Worm (Caenorhabditis elegans) whole organism, L1 larva: ENCODE measurements around the gene C50E3.12.

Source experiments
- C04F5.9 ChIP-seq: sonication (generic microtip); optimal IDR thresholded peaks from 2 replicates; lab custom pipeline; 2016; ENCODE audit warnings: missing genetic modification characterization, missing compliant biosample characterization
- C16A3.4 ChIP-seq: fragments of 150-350 bp; optimal IDR thresholded peaks from 2 replicates; lab custom pipeline; 2014; ENCODE audit warnings: missing biosample characterization, missing genetic modification characterization
- F16B12.6 ChIP-seq: fragments of 150-350 bp; optimal IDR thresholded peaks from 2 replicates; lab custom pipeline; 2014; ENCODE audit warnings: missing biosample characterization, missing genetic modification characterization
- Y116A8C.19 ChIP-seq: sonication (generic microtip); optimal IDR thresholded peaks from 2 replicates; lab custom pipeline; 2016; ENCODE audit warnings: missing compliant biosample characterization, missing genetic modification characterization, borderline replicate concordance
- alr-1 ChIP-seq: fragments of 200-800 bp; sonication (Bioruptor generic); optimal IDR thresholded peaks from 2 replicates; lab custom pipeline; 2018; ENCODE audit warnings: borderline replicate concordance, mild to moderate bottlenecking, missing genetic modification characterization, missing compliant biosample characterization
- aly-2 ChIP-seq: fragments of 150-350 bp; optimal IDR thresholded peaks from 2 replicates; lab custom pipeline; 2014; ENCODE audit warnings: missing biosample characterization, missing genetic modification characterization
- ceh-82 ChIP-seq, 3 experiments: fragments of 150-350 bp in 1 of 3; sonication (generic microtip) in 2 of 3; optimal IDR thresholded peaks; 2 replicates each; lab custom pipeline; 2014 to 2017; ENCODE audit warnings: missing biosample characterization in 3 of 3, missing genetic modification characterization in 3 of 3
- ceh-90 ChIP-seq: sonication (generic microtip); optimal IDR thresholded peaks from 2 replicates; lab custom pipeline; 2016; ENCODE audit warnings: missing genetic modification characterization, missing compliant biosample characterization
- dpl-1 ChIP-seq, 3 experiments: fragments of 150-350 bp in 2 of 3; sonication (generic microtip) in 1 of 3; optimal IDR thresholded peaks; 2 replicates each; lab custom pipeline; 2014 to 2017; ENCODE audit warnings: missing biosample characterization in 3 of 3, missing genetic modification characterization in 3 of 3, missing genetic modification reagents in 3 of 3
- efl-1 ChIP-seq, 4 experiments: fragments of 150-350 bp; optimal IDR thresholded peaks in 3 of 4; peaks in 1 of 4; 1 replicate in 1 of 4; 2 replicates in 3 of 4; lab custom pipeline; 2014; ENCODE audit warnings: missing biosample characterization in 2 of 4, missing genetic modification characterization in 2 of 4, missing genetic modification reagents in 2 of 4
- egl-13 ChIP-seq: sonication (generic microtip); optimal IDR thresholded peaks from 2 replicates; lab custom pipeline; 2016; ENCODE audit warnings: missing genotype, missing genetic modification reagents, missing genetic modification characterization, missing compliant biosample characterization
- elt-2 ChIP-seq: sonication (generic microtip); optimal IDR thresholded peaks from 2 replicates; lab custom pipeline; 2016; ENCODE audit warnings: missing genetic modification characterization, mild to moderate bottlenecking, inconsistent platforms, missing compliant biosample characterization, missing genetic modification reagents
- ets-5 ChIP-seq: fragments of 200-800 bp; sonication (Bioruptor generic); IDR thresholded peaks from 2 replicates; pipeline ENCODE4 v1.3.6; 2022; ENCODE audit warnings: missing genetic modification characterization, missing compliant biosample characterization
- fkh-10 ChIP-seq: sonication (generic microtip); optimal IDR thresholded peaks from 2 replicates; lab custom pipeline; 2017; ENCODE audit warnings: missing biosample characterization, missing genetic modification reagents, missing genetic modification characterization
- grh-1 ChIP-seq: fragments of 200-800 bp; sonication (Bioruptor generic); IDR thresholded peaks from 2 replicates; pipeline ENCODE4 v1.3.6; 2022; ENCODE audit warnings: missing genetic modification reagents, missing genetic modification characterization, missing compliant biosample characterization
- hlh-4 ChIP-seq: sonication (generic microtip); optimal IDR thresholded peaks from 2 replicates; lab custom pipeline; 2016; ENCODE audit warnings: mild to moderate bottlenecking, missing genetic modification characterization, missing compliant biosample characterization
- hpl-2 ChIP-seq: fragments of 150-350 bp; optimal IDR thresholded peaks from 2 replicates; lab custom pipeline; 2014; ENCODE audit warnings: missing biosample characterization, missing genetic modification reagents, missing genetic modification characterization
- irx-1 ChIP-seq: sonication (generic microtip); optimal IDR thresholded peaks from 2 replicates; lab custom pipeline; 2016; ENCODE audit warnings: missing genetic modification characterization, missing compliant biosample characterization
- lin-13 ChIP-seq: fragments of 150-350 bp; optimal IDR thresholded peaks from 2 replicates; lab custom pipeline; 2014; ENCODE audit warnings: missing biosample characterization, missing genetic modification reagents, missing genetic modification characterization
- lin-15B ChIP-seq: fragments of 150-350 bp; sonication (generic microtip); optimal IDR thresholded peaks from 3 replicates; lab custom pipeline; 2014; ENCODE audit warnings: missing biosample characterization, missing genetic modification characterization
- lin-35 ChIP-seq, 2 experiments: fragments of 150-350 bp; optimal IDR thresholded peaks; 2 replicates each; lab custom pipeline; 2014; ENCODE audit warnings: missing biosample characterization in 2 of 2, missing genetic modification characterization in 2 of 2, missing genetic modification reagents in 2 of 2
- lir-3 ChIP-seq: sonication (generic microtip); optimal IDR thresholded peaks from 2 replicates; lab custom pipeline; 2016; ENCODE audit warnings: mild to moderate bottlenecking, missing genetic modification characterization, moderate library complexity, missing compliant biosample characterization; ENCODE audit not compliant: poor library complexity
- mab-9 ChIP-seq: fragments of 200-800 bp; sonication (Bioruptor generic); IDR thresholded peaks from 2 replicates; pipeline ENCODE4 v1.3.6; 2022; ENCODE audit warnings: missing genetic modification reagents, missing genetic modification characterization, missing compliant biosample characterization
- mdl-1 ChIP-seq, 2 experiments: fragments of 150-350 bp; optimal IDR thresholded peaks; 2 replicates each; lab custom pipeline; 2014 to 2017; ENCODE audit warnings: missing biosample characterization in 2 of 2, missing genetic modification characterization in 2 of 2, inconsistent platforms in 1 of 2
- mep-1 ChIP-seq: fragments of 150-350 bp; optimal IDR thresholded peaks from 2 replicates; lab custom pipeline; 2014; ENCODE audit warnings: missing biosample characterization, missing genetic modification characterization
- nhr-19 ChIP-seq: fragments of 200-800 bp; sonication (Bioruptor generic); conservative IDR thresholded peaks from 2 replicates; pipeline ENCODE4 v1.3.6; 2022; ENCODE audit warnings: missing genetic modification characterization, missing compliant biosample characterization
- nhr-20 ChIP-seq: sonication (generic microtip); optimal IDR thresholded peaks from 2 replicates; lab custom pipeline; 2016; ENCODE audit warnings: mild to moderate bottlenecking, missing genetic modification characterization, missing compliant biosample characterization
- nhr-28 ChIP-seq: fragments of 150-350 bp; optimal IDR thresholded peaks from 2 replicates; lab custom pipeline; 2014; ENCODE audit warnings: missing biosample characterization, missing genetic modification characterization
- nhr-71 ChIP-seq: sonication (generic microtip); optimal IDR thresholded peaks from 2 replicates; lab custom pipeline; 2016; ENCODE audit warnings: mild to moderate bottlenecking, missing genetic modification characterization, moderate library complexity, missing compliant biosample characterization
- nhr-76 ChIP-seq: sonication (generic microtip); optimal IDR thresholded peaks from 2 replicates; lab custom pipeline; 2017; ENCODE audit warnings: missing biosample characterization, missing genetic modification characterization
- pag-3 ChIP-seq: sonication (generic microtip); optimal IDR thresholded peaks from 2 replicates; lab custom pipeline; 2017; ENCODE audit warnings: missing genetic modification characterization, mild to moderate bottlenecking, missing compliant biosample characterization, antibody characterized with exemption, borderline replicate concordance; ENCODE audit not compliant: insufficient read depth
- pax-3 ChIP-seq: fragments of 200-800 bp; sonication (Bioruptor generic); optimal IDR thresholded peaks from 2 replicates; lab custom pipeline; 2018; ENCODE audit warnings: mild to moderate bottlenecking, missing genetic modification characterization, moderate library complexity, missing compliant biosample characterization
- pqm-1 ChIP-seq: sonication (generic microtip); optimal IDR thresholded peaks from 3 replicates; lab custom pipeline; 2017; ENCODE audit warnings: missing biosample characterization, missing genetic modification characterization
- rnt-1 ChIP-seq: sonication (generic microtip); optimal IDR thresholded peaks from 2 replicates; lab custom pipeline; 2016; ENCODE audit warnings: mild to moderate bottlenecking, missing genetic modification characterization, moderate library complexity, missing compliant biosample characterization
- skn-1 ChIP-seq: fragments of 150-350 bp; optimal IDR thresholded peaks from 2 replicates; lab custom pipeline; 2014; ENCODE audit warnings: missing biosample characterization, missing genetic modification characterization
- snu-23 ChIP-seq: sonication (generic microtip); optimal IDR thresholded peaks from 2 replicates; lab custom pipeline; 2016; ENCODE audit warnings: missing genetic modification characterization, missing compliant biosample characterization
- sup-37 ChIP-seq: fragments of 200-800 bp; sonication (Bioruptor generic); optimal IDR thresholded peaks from 2 replicates; lab custom pipeline; 2018; ENCODE audit warnings: mild to moderate bottlenecking, missing genetic modification characterization, missing compliant biosample characterization
- swsn-7 ChIP-seq: sonication (generic microtip); optimal IDR thresholded peaks from 2 replicates; lab custom pipeline; 2016; ENCODE audit warnings: missing genetic modification characterization, missing compliant biosample characterization
- tlp-1 ChIP-seq: fragments of 150-350 bp; optimal IDR thresholded peaks from 2 replicates; lab custom pipeline; 2014; ENCODE audit warnings: missing biosample characterization, missing genetic modification characterization
- unc-130 ChIP-seq: fragments of 150-350 bp; optimal IDR thresholded peaks from 2 replicates; lab custom pipeline; 2017; ENCODE audit warnings: missing biosample characterization, missing genetic modification characterization, inconsistent platforms
- unc-30 ChIP-seq: sonication (generic microtip); optimal IDR thresholded peaks from 2 replicates; lab custom pipeline; 2017; ENCODE audit warnings: missing biosample characterization, missing genetic modification characterization
- unc-86 ChIP-seq: sonication (generic microtip); optimal IDR thresholded peaks from 2 replicates; lab custom pipeline; 2016; ENCODE audit warnings: missing genetic modification characterization, missing compliant biosample characterization
- vab-15 ChIP-seq: sonication (generic microtip); optimal IDR thresholded peaks from 2 replicates; lab custom pipeline; 2017; ENCODE audit warnings: missing genotype, mild to moderate bottlenecking, missing genetic modification characterization, missing compliant biosample characterization
- zip-4 ChIP-seq: fragments of 200-800 bp; sonication (Bioruptor generic); optimal IDR thresholded peaks from 2 replicates; lab custom pipeline; 2018; ENCODE audit warnings: mild to moderate bottlenecking, missing genetic modification characterization, moderate library complexity, missing compliant biosample characterization

The C50E3.12 gene

ce11 chrV:7575563-7575962 lies 46.3 kb downstream of the C50E3.12 start, which contains the start of the genes snu-66 and ints-9 (continued):
- TF ChIP-seq ets-5 (no peak), elt-2 (tag; lab: Kevin White, UChicago) (no peak), unc-130 (tag; lab: Kevin White, UChicago) (peak; percentile 71), lir-3 (peak; percentile 18), nhr-20 (peak; percentile 77), sup-37 (GFP tag; lab: Kevin White, UChicago) (no peak), egl-13 (tag; lab: Kevin White, UChicago) (no peak), pax-3 (tag; lab: Kevin White, UChicago) (no peak), skn-1 (peak; percentile 54), unc-30 (tag; lab: Kevin White, UChicago) (no peak), hlh-4 (tag; lab: Kevin White, UChicago) (no peak), ceh-82 (tag; optimal IDR thresholded peaks at IDR 0.05; lab: Kevin White, UChicago) (peak; percentile 66 to 81 (median 67)), snu-23 (GFP tag; lab: Kevin White, UChicago) (peak; percentile 84), F16B12.6 (tag; lab: Kevin White, UChicago) (peak; percentile 36), C16A3.4 (tag; lab: Kevin White, UChicago) (peak; percentile 74), unc-86 (peak; percentile 53), lin-35 (GFP tag; optimal IDR thresholded peaks at IDR 0.05; lab: Kevin White, UChicago) (peak; percentile 75 to 85), zip-4 (GFP tag; lab: Kevin White, UChicago) (no peak), vab-15 (tag; lab: Kevin White, UChicago) (no peak), dpl-1 (GFP tag; optimal IDR thresholded peaks at IDR 0.05; lab: Kevin White, UChicago) (peak; percentile 68 to 79 (median 79)), irx-1 (tag; lab: Kevin White, UChicago) (peak; percentile 46), nhr-28 (tag; lab: Kevin White, UChicago) (no peak), efl-1 (optimal IDR thresholded peaks at IDR 0.05; lab: Kevin White, UChicago) (peak; percentile 67 to 80), efl-1 (GFP tag; optimal IDR thresholded peaks at IDR 0.05 in 1 of 2; lab: Kevin White, UChicago) (peak; percentile 78 to 96), aly-2 (tag; lab: Kevin White, UChicago) (no peak), pqm-1 (tag; lab: Kevin White, UChicago) (no peak), nhr-19 (GFP tag; lab: Robert Waterston, UW) (peak; percentile 70), mep-1 (peak; percentile 87), grh-1 (peak; percentile 64), rnt-1 (tag; lab: Kevin White, UChicago) (peak; percentile 79), lin-13 (peak; percentile 57), fkh-10 (GFP tag; lab: Kevin White, UChicago) (no peak), mab-9 (GFP tag; lab: Robert Waterston, UW) (no peak), ceh-90 (no peak), nhr-71 (peak; percentile 84), C04F5.9 (tag; lab: Kevin White, UChicago) (no peak), lin-15B (peak; percentile 63), swsn-7 (tag; lab: Kevin White, UChicago) (peak; percentile 80), pag-3 (tag; lab: Kevin White, UChicago) (no peak), nhr-76 (tag; lab: Kevin White, UChicago) (no peak), Y116A8C.19 (no peak), hpl-2 (no peak), mdl-1 (tag; optimal IDR thresholded peaks at IDR 0.05; lab: Kevin White, UChicago) (peak in 1 of 2 experiments; percentile 41), tlp-1 (no peak), alr-1 (tag; lab: Kevin White, UChicago) (no peak)
